Worm (Caenorhabditis elegans): ENCODE measurements around the gene nhr-168.

nhr-168 gene

ce11 chrV:13373643-13374042 lies 40.0 kb upstream of the nhr-168 start (continued):
- TF ChIP-seq nhr-10 (tag; optimal IDR thresholded peaks at IDR 0.05): peak; percentile 70
- no peak for TF ChIP-seq attf-4 (tag; optimal IDR thresholded peaks at IDR 0.05)
- no peak for TF ChIP-seq lin-29 (GFP tag; IDR thresholded peaks at IDR 0.05)
- TF ChIP-seq daf-12 (tag; optimal IDR thresholded peaks at IDR 0.05): no peak
- TF ChIP-seq ZK337.2 (GFP tag; IDR thresholded peaks at IDR 0.05): no peak
- peak; percentile 88 for TF ChIP-seq hlh-11 (tag; optimal IDR thresholded peaks at IDR 0.05)
- TF ChIP-seq hmg-1.1 (GFP tag; IDR thresholded peaks at IDR 0.05): no peak
- no peak for TF ChIP-seq ztf-11 (tag; optimal IDR thresholded peaks at IDR 0.05)
- TF ChIP-seq daf-16 (GFP tag; optimal IDR thresholded peaks at IDR 0.05): peak in 1 of 2 experiments; percentile 34
- peak; percentile 99 for TF ChIP-seq daf-16 (tag; optimal IDR thresholded peaks at IDR 0.05)
- peak; percentile 91 for TF ChIP-seq nhr-28 (tag; optimal IDR thresholded peaks at IDR 0.05)
- no peak for TF ChIP-seq Y105C5A.15 (GFP tag; IDR thresholded peaks at IDR 0.05)
- TF ChIP-seq ceh-20 (GFP tag; IDR thresholded peaks at IDR 0.05): no peak
- no peak for TF ChIP-seq mdt-29 (GFP tag; IDR thresholded peaks at IDR 0.05)
- no peak for TF ChIP-seq madf-5 (GFP tag; IDR thresholded peaks at IDR 0.05)
- TF ChIP-seq ctbp-1 (GFP tag; IDR thresholded peaks at IDR 0.05): no peak
- peak; percentile 95 for TF ChIP-seq dve-1 (tag; optimal IDR thresholded peaks at IDR 0.05; ENCODE audit: insufficient read depth)
- no peak for TF ChIP-seq nhr-11 (tag; optimal IDR thresholded peaks at IDR 0.05)
- no peak for TF ChIP-seq fkh-10 (GFP tag; optimal IDR thresholded peaks at IDR 0.05)
- no peak for TF ChIP-seq tag-97 (GFP tag; IDR thresholded peaks at IDR 0.05)
- peak in 1 of 2 experiments; percentile 26 for TF ChIP-seq lsy-2 (tag; optimal IDR thresholded peaks at IDR 0.05)
- no peak for TF ChIP-seq snpc-1.2 (GFP tag; IDR thresholded peaks at IDR 0.05)
- TF ChIP-seq nhr-237 (tag; optimal IDR thresholded peaks at IDR 0.05): no peak
- TF ChIP-seq arid-1 (GFP tag; conservative IDR thresholded peaks at IDR 0.05): no peak
- no peak for TF ChIP-seq nhr-42 (GFP tag; IDR thresholded peaks at IDR 0.05)
- TF ChIP-seq F10B5.3 (tag; optimal IDR thresholded peaks at IDR 0.05): no peak
- no peak for TF ChIP-seq F26F4.8 (GFP tag; conservative IDR thresholded peaks at IDR 0.05)
- TF ChIP-seq jun-1 (tag; optimal IDR thresholded peaks at IDR 0.05): no peak
- no peak for TF ChIP-seq egl-27 (tag; optimal IDR thresholded peaks at IDR 0.05)
- TF ChIP-seq spr-3 (GFP tag; optimal IDR thresholded peaks at IDR 0.05): no peak
- no peak for TF ChIP-seq zip-11 (GFP tag; IDR thresholded peaks at IDR 0.05)
- no peak for TF ChIP-seq aly-2 (tag; optimal IDR thresholded peaks at IDR 0.05)
- no peak for TF ChIP-seq skn-1 (tag; optimal IDR thresholded peaks at IDR 0.05)
- TF ChIP-seq lin-39 (tag; optimal IDR thresholded peaks at IDR 0.05): no peak
- no peak for TF ChIP-seq ceh-28 (tag; optimal IDR thresholded peaks at IDR 0.05)
- no peak for TF ChIP-seq lir-3 (tag; optimal IDR thresholded peaks at IDR 0.05)
- peak; percentile 5 for TF ChIP-seq ama-1 (optimal IDR thresholded peaks at IDR 0.05)
- TF ChIP-seq mdl-1 (tag; optimal IDR thresholded peaks at IDR 0.05): peak in 1 of 2 experiments; percentile 47
- no peak for TF ChIP-seq F44E2.7 (GFP tag; IDR thresholded peaks at IDR 0.05)
- no peak for TF ChIP-seq pha-4 (GFP tag; IDR thresholded peaks at IDR 0.05)
- no peak for TF ChIP-seq pha-4 (tag; optimal IDR thresholded peaks at IDR 0.05)
- no peak for TF ChIP-seq lin-38 (GFP tag; IDR thresholded peaks at IDR 0.05)
- no peak for TF ChIP-seq ZK546.5 (tag; optimal IDR thresholded peaks at IDR 0.05)
- no peak for TF ChIP-seq unc-39 (tag; optimal IDR thresholded peaks at IDR 0.05)
- peak; percentile 97 for TF ChIP-seq nhr-6 (tag; optimal IDR thresholded peaks at IDR 0.05)
- no peak for TF ChIP-seq nhr-25 (tag; optimal IDR thresholded peaks at IDR 0.05; ENCODE audit: borderline replicate concordance, insufficient read depth)
- TF ChIP-seq snpc-4 (tag; optimal IDR thresholded peaks at IDR 0.05): no peak
- no peak for TF ChIP-seq dmd-9 (GFP tag; IDR thresholded peaks at IDR 0.05)
- TF ChIP-seq lim-7 (GFP tag; IDR thresholded peaks at IDR 0.05): no peak
- TF ChIP-seq hif-1 (tag; optimal IDR thresholded peaks at IDR 0.05): no peak
- TF ChIP-seq madf-9 (GFP tag; conservative IDR thresholded peaks at IDR 0.05): no peak
- TF ChIP-seq fos-1 (tag; optimal IDR thresholded peaks at IDR 0.05): no peak
- peak; percentile 3 for TF ChIP-seq T20F7.1 (GFP tag; optimal IDR thresholded peaks at IDR 0.05)
- TF ChIP-seq Y48G9A.11 (GFP tag; IDR thresholded peaks at IDR 0.05): no peak
